Fruit fly (Drosophila melanogaster) whole organism, embryonic: ENCODE measurements around the gene Ac76E.
A peak's percentile ranks its signal among the peaks of the same experiment; 100 is the strongest.

ENCODE experiments used
- Atf6 ChIP-seq: fragments of 200-800 bp; sonication (Bioruptor generic); IDR thresholded peaks from 2 replicates; pipeline ENCODE4 v1.3.6; 2022; ENCODE audit warnings: missing biosample characterization, missing genetic modification characterization
- CG11696 ChIP-seq: fragments of 200-800 bp; sonication (Bioruptor generic); IDR thresholded peaks from 2 replicates; pipeline ENCODE4 v1.3.6; 2022; ENCODE audit warnings: missing biosample characterization, missing genetic modification characterization
- CG1233 ChIP-seq: fragments of 200-800 bp; sonication (Bioruptor generic); optimal IDR thresholded peaks from 4 replicates; lab custom pipeline; 2018; ENCODE audit warnings: missing biosample characterization, mild to moderate bottlenecking, missing genetic modification characterization
- CG12942 ChIP-seq: fragments of 200-800 bp; sonication (Bioruptor generic); optimal IDR thresholded peaks from 3 replicates; lab custom pipeline; 2016; ENCODE audit warnings: missing biosample characterization, missing genetic modification characterization
- CG13894 ChIP-seq: fragments of 200-800 bp; sonication (Bioruptor generic); optimal IDR thresholded peaks from 3 replicates; lab custom pipeline; 2018; ENCODE audit warnings: missing biosample characterization, mild to moderate bottlenecking, missing genetic modification characterization, moderate library complexity
- CG15269 ChIP-seq: fragments of 200-800 bp; sonication (Bioruptor generic); optimal IDR thresholded peaks from 2 replicates; lab custom pipeline; 2018; ENCODE audit warnings: missing biosample characterization, mild to moderate bottlenecking, missing genetic modification characterization, moderate library complexity
- CG15514 ChIP-seq: fragments of 200-800 bp; sonication (Bioruptor generic); optimal IDR thresholded peaks from 3 replicates; lab custom pipeline; 2017; ENCODE audit warnings: missing biosample characterization, missing genetic modification characterization, mild to moderate bottlenecking, moderate library complexity, missing genetic modification reagents
- CG17361 ChIP-seq: fragments of 200-800 bp; sonication (Bioruptor generic); IDR thresholded peaks from 3 replicates; pipeline ENCODE4 v1.3.6; 2022; ENCODE audit warnings: missing biosample characterization, missing genetic modification characterization
- CG17612 ChIP-seq: fragments of 200-800 bp; sonication (Bioruptor generic); IDR thresholded peaks from 2 replicates; pipeline ENCODE4 v1.3.6; 2022; ENCODE audit warnings: missing biosample characterization, missing genetic modification characterization
- CG2199 ChIP-seq: fragments of 200-800 bp; sonication (Bioruptor generic); IDR thresholded peaks from 3 replicates; pipeline ENCODE4 v1.3.6; 2022; ENCODE audit warnings: missing biosample characterization, missing genetic modification characterization
- CG2678 ChIP-seq: fragments of 200-800 bp; sonication (Bioruptor generic); optimal IDR thresholded peaks from 3 replicates; lab custom pipeline; 2019; ENCODE audit warnings: missing biosample characterization, mild to moderate bottlenecking, missing genetic modification characterization, moderate library complexity
- CG31224 ChIP-seq: fragments of 200-800 bp; sonication (Bioruptor generic); IDR thresholded peaks from 2 replicates; pipeline ENCODE4 v1.3.6; 2022; ENCODE audit warnings: missing biosample characterization, missing genetic modification characterization
- CG33557 ChIP-seq: fragments of 200-800 bp; sonication (Bioruptor generic); optimal IDR thresholded peaks from 2 replicates; lab custom pipeline; 2019; ENCODE audit warnings: missing biosample characterization, mild to moderate bottlenecking, missing genetic modification characterization, moderate library complexity
- CG34422 ChIP-seq: fragments of 200-800 bp; sonication (Bioruptor generic); IDR thresholded peaks from 3 replicates; pipeline ENCODE4 v1.3.6; 2022; ENCODE audit warnings: missing biosample characterization, missing genetic modification characterization
- CG3847 ChIP-seq: fragments of 200-800 bp; sonication (Bioruptor generic); IDR thresholded peaks from 2 replicates; pipeline ENCODE4 v1.3.6; 2022; ENCODE audit warnings: missing biosample characterization, missing genetic modification characterization
- CG4360 ChIP-seq: fragments of 200-800 bp; sonication (Bioruptor generic); IDR thresholded peaks from 2 replicates; pipeline ENCODE4 v1.3.6; 2022; ENCODE audit warnings: missing biosample characterization, missing genetic modification characterization
- CG4707 ChIP-seq: fragments of 200-800 bp; sonication (Bioruptor generic); optimal IDR thresholded peaks from 2 replicates; lab custom pipeline; 2018; ENCODE audit warnings: missing biosample characterization, mild to moderate bottlenecking, missing genetic modification characterization, moderate library complexity
- CG6175 ChIP-seq: fragments of 200-800 bp; sonication (Bioruptor generic); IDR thresholded peaks from 3 replicates; pipeline ENCODE4 v1.3.6; 2022; ENCODE audit warnings: missing biosample characterization, missing genetic modification characterization
- CG6654 ChIP-seq: fragments of 200-800 bp; sonication (Bioruptor generic); optimal IDR thresholded peaks from 2 replicates; lab custom pipeline; 2017; ENCODE audit warnings: missing biosample characterization, mild to moderate bottlenecking, missing genetic modification characterization
- Chrac-16 ChIP-seq: fragments of 200-800 bp; sonication (Bioruptor generic); optimal IDR thresholded peaks from 3 replicates; lab custom pipeline; 2016; ENCODE audit warnings: missing biosample characterization, missing genetic modification characterization
- CkIIα-i1 ChIP-seq: fragments of 200-800 bp; sonication (Bioruptor generic); IDR thresholded peaks from 2 replicates; pipeline ENCODE4 v1.3.6; 2022; ENCODE audit warnings: missing biosample characterization, missing genetic modification characterization
- Deaf1 ChIP-seq: fragments of 200-800 bp; optimal IDR thresholded peaks from 3 replicates; lab custom pipeline; 2019; ENCODE audit warnings: missing biosample characterization, mild to moderate bottlenecking, missing genetic modification characterization, moderate library complexity
- Dek ChIP-seq: fragments of 200-800 bp; sonication (Bioruptor generic); optimal IDR thresholded peaks from 3 replicates; lab custom pipeline; 2019; ENCODE audit warnings: missing biosample characterization, mild to moderate bottlenecking, missing genetic modification characterization, moderate library complexity
- Doc2 ChIP-seq: fragments of 200-800 bp; sonication (Bioruptor generic); IDR thresholded peaks from 2 replicates; pipeline ENCODE4 v1.3.6; 2022; ENCODE audit warnings: missing biosample characterization, missing genetic modification characterization
- E2f1 ChIP-seq: fragments of 200-800 bp; sonication (Bioruptor generic); IDR thresholded peaks from 2 replicates; pipeline ENCODE4 v1.3.6; 2022; ENCODE audit warnings: missing biosample characterization, missing genetic modification characterization
- ERR ChIP-seq: fragments of 200-800 bp; sonication (Bioruptor generic); optimal IDR thresholded peaks from 2 replicates; lab custom pipeline; 2016; ENCODE audit warnings: missing biosample characterization, missing genetic modification characterization
- Fer2 ChIP-seq: fragments of 200-800 bp; sonication (Bioruptor generic); optimal IDR thresholded peaks from 2 replicates; lab custom pipeline; 2018; ENCODE audit warnings: missing biosample characterization, mild to moderate bottlenecking, missing genetic modification characterization, moderate library complexity
- Gsc ChIP-seq: fragments of 200-800 bp; sonication (Bioruptor generic); IDR thresholded peaks from 2 replicates; pipeline ENCODE4 v1.3.6; 2022; ENCODE audit warnings: missing biosample characterization, missing genetic modification characterization
- NK7.1 ChIP-seq: fragments of 200-800 bp; sonication (Bioruptor generic); optimal IDR thresholded peaks from 3 replicates; lab custom pipeline; 2016; ENCODE audit warnings: missing biosample characterization, missing genetic modification characterization
- Neu2 ChIP-seq: fragments of 200-800 bp; sonication (Bioruptor generic); optimal IDR thresholded peaks from 3 replicates; lab custom pipeline; 2016; ENCODE audit warnings: missing biosample characterization, missing genetic modification characterization, borderline replicate concordance
- Nf-YC ChIP-seq: fragments of 200-800 bp; optimal IDR thresholded peaks from 3 replicates; lab custom pipeline; 2019; ENCODE audit warnings: missing biosample characterization, mild to moderate bottlenecking, missing genetic modification characterization, moderate library complexity
- Oaz ChIP-seq: fragments of 200-800 bp; sonication (Bioruptor generic); IDR thresholded peaks from 2 replicates; pipeline ENCODE4 v1.3.6; 2022; ENCODE audit warnings: missing biosample characterization, missing genetic modification characterization
- Oli ChIP-seq: fragments of 200-800 bp; sonication (Bioruptor generic); optimal IDR thresholded peaks from 2 replicates; lab custom pipeline; 2018; ENCODE audit warnings: missing biosample characterization, mild to moderate bottlenecking, missing genetic modification characterization, moderate library complexity
- PHDP ChIP-seq: fragments of 200-800 bp; sonication (Bioruptor generic); optimal IDR thresholded peaks from 3 replicates; lab custom pipeline; 2018; ENCODE audit warnings: missing biosample characterization, mild to moderate bottlenecking, missing genetic modification characterization, moderate library complexity
- Ravus ChIP-seq: fragments of 200-800 bp; sonication (Bioruptor generic); IDR thresholded peaks from 2 replicates; pipeline ENCODE4 v1.3.6; 2022; ENCODE audit warnings: missing biosample characterization, missing genetic modification characterization
- Sin3A ChIP-seq: fragments of >200 bp; optimal IDR thresholded peaks from 2 replicates; lab custom pipeline; 2018
- Six4 ChIP-seq: fragments of 200-800 bp; sonication (Bioruptor generic); optimal IDR thresholded peaks from 2 replicates; lab custom pipeline; 2016; ENCODE audit warnings: missing biosample characterization, missing genetic modification characterization
- Ssrp ChIP-seq: fragments of 200-800 bp; sonication (Bioruptor generic); optimal IDR thresholded peaks from 2 replicates; lab custom pipeline; 2018; ENCODE audit warnings: missing biosample characterization, mild to moderate bottlenecking, missing genetic modification characterization, moderate library complexity
- Tbp ChIP-seq: fragments of >200 bp; optimal IDR thresholded peaks from 2 replicates; lab custom pipeline; 2018; ENCODE audit warnings: missing biosample characterization, missing genetic modification characterization
- ash1 ChIP-seq: fragments of 200-800 bp; sonication (Bioruptor generic); optimal IDR thresholded peaks from 2 replicates; lab custom pipeline; 2018; ENCODE audit warnings: missing biosample characterization, mild to moderate bottlenecking, missing genetic modification characterization
- cas ChIP-seq: fragments of 200-800 bp; sonication (Bioruptor generic); IDR thresholded peaks from 2 replicates; pipeline ENCODE4 v1.3.6; 2022; ENCODE audit warnings: missing biosample characterization, missing genetic modification characterization
- chm ChIP-seq: fragments of 200-800 bp; sonication (Bioruptor generic); IDR thresholded peaks from 2 replicates; pipeline ENCODE4 v1.3.6; 2022; ENCODE audit warnings: missing biosample characterization, missing genetic modification characterization
- gt ChIP-seq: fragments of 200-800 bp; sonication (Bioruptor generic); IDR thresholded peaks from 2 replicates; pipeline ENCODE4 v1.3.6; 2022; ENCODE audit warnings: missing biosample characterization, missing genetic modification characterization
- lab ChIP-seq: fragments of 200-800 bp; sonication (Bioruptor generic); optimal IDR thresholded peaks from 3 replicates; lab custom pipeline; 2017; ENCODE audit warnings: missing biosample characterization, missing genetic modification characterization, mild to moderate bottlenecking, moderate library complexity, missing genetic modification reagents
- mam ChIP-seq: fragments of 200-800 bp; sonication (Bioruptor generic); optimal IDR thresholded peaks from 3 replicates; lab custom pipeline; 2016; ENCODE audit warnings: missing biosample characterization, missing genetic modification characterization
- pita ChIP-seq: fragments of 200-800 bp; sonication (Bioruptor generic); optimal IDR thresholded peaks from 2 replicates; lab custom pipeline; 2017; ENCODE audit warnings: missing biosample characterization, mild to moderate bottlenecking, missing genetic modification characterization
- psq ChIP-seq: fragments of 200-800 bp; sonication (Bioruptor generic); optimal IDR thresholded peaks from 2 replicates; lab custom pipeline; 2017; ENCODE audit warnings: missing biosample characterization, missing genetic modification characterization
- scrt ChIP-seq: fragments of 200-800 bp; sonication (Bioruptor generic); optimal IDR thresholded peaks from 2 replicates; lab custom pipeline; 2018; ENCODE audit warnings: missing biosample characterization, mild to moderate bottlenecking, missing genetic modification characterization, moderate library complexity
- ssp ChIP-seq: fragments of 200-800 bp; sonication (Bioruptor generic); IDR thresholded peaks from 2 replicates; pipeline ENCODE4 v1.3.6; 2022; ENCODE audit warnings: missing biosample characterization, missing genetic modification characterization
- stc ChIP-seq: fragments of 200-800 bp; sonication (Bioruptor generic); IDR thresholded peaks from 2 replicates; pipeline ENCODE4 v1.3.6; 2022; ENCODE audit warnings: missing biosample characterization, missing genetic modification characterization
- toy ChIP-seq: fragments of 200-800 bp; sonication (Bioruptor generic); IDR thresholded peaks from 2 replicates; pipeline ENCODE4 v1.3.6; 2022; ENCODE audit warnings: missing biosample characterization, missing genetic modification characterization
- unpg ChIP-seq: fragments of 200-800 bp; sonication (Bioruptor generic); optimal IDR thresholded peaks from 3 replicates; lab custom pipeline; 2018; ENCODE audit warnings: missing biosample characterization, mild to moderate bottlenecking, missing genetic modification characterization, moderate library complexity
- zen ChIP-seq: fragments of 200-800 bp; sonication (Bioruptor generic); optimal IDR thresholded peaks from 3 replicates; lab custom pipeline; 2018; ENCODE audit warnings: missing biosample characterization, mild to moderate bottlenecking, missing genetic modification characterization, moderate library complexity

Ac76E gene

dm6 chr3L:19939024-19939423 is at the start of gene Ac76E (continued):
- TF ChIP-seq CG33557 (no peak), gt (GFP tag; lab: Robert Waterston, UW) (no peak), unpg (GFP tag; lab: Kevin White, UChicago) (no peak), scrt (GFP tag; lab: Kevin White, UChicago) (peak; percentile 91), CG17361 (GFP tag; lab: Robert Waterston, UW) (no peak), Oli (tag; lab: Kevin White, UChicago) (no peak), ssp (no peak), Chrac-16 (GFP tag; lab: Kevin White, UChicago) (no peak), CG4360 (GFP tag; lab: Robert Waterston, UW) (no peak), stc (GFP tag; lab: Robert Waterston, UW) (peak; percentile 19; the same call in 1 of the 2 replicates), zen (no peak), CG4707 (GFP tag; lab: Kevin White, UChicago) (no peak), CG31224 (GFP tag; lab: Robert Waterston, UW) (peak; percentile 18; the same call in 1 of the 2 replicates), CG15514 (GFP tag; lab: Kevin White, UChicago) (peak; percentile 37), Ssrp (no peak), E2f1 (GFP tag; lab: Robert Waterston, UW) (no peak), chm (GFP tag; lab: Robert Waterston, UW) (peak; percentile 34; the same call in 1 of the 2 replicates), toy (GFP tag; lab: Robert Waterston, UW) (no peak), CG15269 (tag; lab: Kevin White, UChicago) (peak; percentile 4), Oaz (no peak), Gsc (no peak), Nf-YC (tag; lab: Kevin White, UChicago) (no peak), Ravus (GFP tag; lab: Robert Waterston, UW) (no peak), PHDP (tag; lab: Kevin White, UChicago) (peak; percentile 28), Neu2 (GFP tag; lab: Kevin White, UChicago) (no peak), NK7.1 (GFP tag; lab: Kevin White, UChicago) (no peak), CG2199 (peak; percentile 60; the same call in 1 of the 3 replicates), lab (GFP tag; lab: Kevin White, UChicago) (peak; percentile 51), Sin3A (no peak), cas (GFP tag; lab: Robert Waterston, UW) (no peak), Six4 (GFP tag; lab: Kevin White, UChicago) (no peak), Fer2 (no peak), CG34422 (GFP tag; lab: Robert Waterston, UW) (peak; percentile 32; the same call in 1 of the 3 replicates), Dek (tag; lab: Kevin White, UChicago) (no peak), CG3847 (GFP tag; lab: Robert Waterston, UW) (0 out of 2 replicates have a peak, but pooled peaks have one; percentile 7), mam (GFP tag; lab: Kevin White, UChicago) (no peak), CG11696 (GFP tag; lab: Robert Waterston, UW) (no peak), CG1233 (no peak), Tbp (GFP tag; lab: Kevin White, UChicago) (no peak), Doc2 (GFP tag; lab: Robert Waterston, UW) (no peak), CG12942 (GFP tag; lab: Kevin White, UChicago) (no peak), ash1 (GFP tag; lab: Kevin White, UChicago) (no peak), Atf6 (GFP tag; lab: Robert Waterston, UW) (peak; percentile 64), psq (GFP tag; lab: Kevin White, UChicago) (no peak), CG2678 (no peak), CG6654 (GFP tag; lab: Kevin White, UChicago) (no peak), CkIIα-i1 (GFP tag; lab: Robert Waterston, UW) (no peak), ERR (GFP tag; lab: Kevin White, UChicago) (peak; percentile 36), CG6175 (GFP tag; lab: Robert Waterston, UW) (no peak), CG13894 (tag; lab: Kevin White, UChicago) (peak; percentile 9), pita (GFP tag; lab: Kevin White, UChicago) (no peak), Deaf1 (tag; lab: Kevin White, UChicago) (peak; percentile 87), CG17612 (GFP tag; lab: Robert Waterston, UW) (no peak)
